Fruit fly (Drosophila melanogaster) whole organism, embryonic: ENCODE data around the gene cpx.

Experiments
- Atf6 ChIP-seq: fragments of 200-800 bp; sonication (Bioruptor generic); IDR thresholded peaks from 2 replicates; pipeline ENCODE4 v1.3.6; 2022; ENCODE audit warnings: missing biosample characterization, missing genetic modification characterization
- CG1024 ChIP-seq: fragments of 200-800 bp; sonication (Bioruptor generic); IDR thresholded peaks from 2 replicates; pipeline ENCODE4 v1.3.6; 2022; ENCODE audit warnings: missing biosample characterization, missing genetic modification characterization
- CG10267 ChIP-seq: fragments of 200-800 bp; sonication (Bioruptor generic); optimal IDR thresholded peaks from 2 replicates; lab custom pipeline; 2018; ENCODE audit warnings: missing biosample characterization, mild to moderate bottlenecking, missing genetic modification characterization, moderate library complexity
- CG12659 ChIP-seq: fragments of 200-800 bp; sonication (Bioruptor generic); optimal IDR thresholded peaks from 3 replicates; lab custom pipeline; 2017; ENCODE audit warnings: mild to moderate bottlenecking, missing biosample characterization, missing genetic modification reagents, missing genetic modification characterization
- CG13287 ChIP-seq: fragments of 200-800 bp; sonication (Bioruptor generic); IDR thresholded peaks from 2 replicates; pipeline ENCODE4 v1.3.6; 2022; ENCODE audit warnings: missing biosample characterization, missing genetic modification characterization; ENCODE audit not compliant: partially characterized antibody
- CG14860 ChIP-seq: fragments of 200-800 bp; sonication (Bioruptor generic); IDR thresholded peaks from 3 replicates; pipeline ENCODE4 v1.3.6; 2022; ENCODE audit warnings: missing biosample characterization, missing genetic modification characterization; ENCODE audit not compliant: partially characterized antibody
- CG15514 ChIP-seq: fragments of 200-800 bp; sonication (Bioruptor generic); optimal IDR thresholded peaks from 3 replicates; lab custom pipeline; 2017; ENCODE audit warnings: missing biosample characterization, missing genetic modification characterization, mild to moderate bottlenecking, moderate library complexity, missing genetic modification reagents
- CG2129 ChIP-seq: fragments of 200-800 bp; sonication (Bioruptor generic); IDR thresholded peaks from 2 replicates; pipeline ENCODE4 v1.3.6; 2022; ENCODE audit warnings: missing biosample characterization, missing genetic modification characterization; ENCODE audit not compliant: partially characterized antibody
- CG2199 ChIP-seq: fragments of 200-800 bp; sonication (Bioruptor generic); IDR thresholded peaks from 3 replicates; pipeline ENCODE4 v1.3.6; 2022; ENCODE audit warnings: missing biosample characterization, missing genetic modification characterization
- CG31388 ChIP-seq: fragments of 200-800 bp; sonication (Bioruptor generic); optimal IDR thresholded peaks from 2 replicates; lab custom pipeline; 2016; ENCODE audit warnings: missing biosample characterization, missing genetic modification characterization
- CG32767 ChIP-seq: fragments of 200-800 bp; sonication (Bioruptor generic); IDR thresholded peaks from 2 replicates; pipeline ENCODE4 v1.3.6; 2022; ENCODE audit warnings: missing biosample characterization, missing genetic modification characterization
- CG5245 ChIP-seq: fragments of 200-800 bp; sonication (Bioruptor generic); optimal IDR thresholded peaks from 3 replicates; lab custom pipeline; 2016; ENCODE audit warnings: missing biosample characterization, missing genetic modification characterization
- CG7271 ChIP-seq: fragments of 200-800 bp; sonication (Bioruptor generic); optimal IDR thresholded peaks from 2 replicates; lab custom pipeline; 2018; ENCODE audit warnings: missing biosample characterization, mild to moderate bottlenecking, missing genetic modification characterization, moderate library complexity
- CG9797 ChIP-seq: fragments of 200-800 bp; sonication (Bioruptor generic); optimal IDR thresholded peaks from 3 replicates; lab custom pipeline; 2018; ENCODE audit warnings: missing biosample characterization, mild to moderate bottlenecking, missing genetic modification characterization
- Gsc ChIP-seq: fragments of 200-800 bp; sonication (Bioruptor generic); IDR thresholded peaks from 2 replicates; pipeline ENCODE4 v1.3.6; 2022; ENCODE audit warnings: missing biosample characterization, missing genetic modification characterization
- HHEX ChIP-seq: fragments of 200-800 bp; sonication (Bioruptor generic); optimal IDR thresholded peaks from 3 replicates; lab custom pipeline; 2017; ENCODE audit warnings: missing biosample characterization, mild to moderate bottlenecking, missing genetic modification characterization, missing genetic modification reagents
- HLH4C ChIP-seq: fragments of 200-800 bp; sonication (Bioruptor generic); IDR thresholded peaks from 3 replicates; pipeline ENCODE4 v1.3.6; 2022; ENCODE audit warnings: missing biosample characterization, missing genetic modification characterization; ENCODE audit not compliant: partially characterized antibody
- HmgZ ChIP-seq: fragments of 200-800 bp; sonication (Bioruptor generic); optimal IDR thresholded peaks from 2 replicates; lab custom pipeline; 2018; ENCODE audit warnings: missing biosample characterization, mild to moderate bottlenecking, missing genetic modification characterization
- Lim3 ChIP-seq: fragments of 200-800 bp; sonication (Bioruptor generic); IDR thresholded peaks from 2 replicates; pipeline ENCODE4 v1.3.6; 2022; ENCODE audit warnings: missing biosample characterization, missing genetic modification characterization
- Opbp ChIP-seq: fragments of 200-800 bp; sonication (Bioruptor generic); IDR thresholded peaks from 3 replicates; pipeline ENCODE4 v1.3.6; 2022; ENCODE audit warnings: missing biosample characterization, missing genetic modification characterization; ENCODE audit not compliant: partially characterized antibody
- Sin3A ChIP-seq: fragments of >200 bp; optimal IDR thresholded peaks from 2 replicates; lab custom pipeline; 2018
- Six4 ChIP-seq: fragments of 200-800 bp; sonication (Bioruptor generic); optimal IDR thresholded peaks from 2 replicates; lab custom pipeline; 2016; ENCODE audit warnings: missing biosample characterization, missing genetic modification characterization
- Stat92E ChIP-seq, 3 experiments: fragments of >200 bp in 2 of 3; fragments of 200-800 bp in 1 of 3; sonication (Bioruptor generic) in 1 of 3; optimal IDR thresholded peaks; 2 replicates each; lab custom pipeline; 2017 to 2019; ENCODE audit warnings: missing biosample characterization in 3 of 3, missing genetic modification characterization in 3 of 3, mild to moderate bottlenecking in 1 of 3, moderate library complexity in 1 of 3
- Tbp ChIP-seq: fragments of >200 bp; optimal IDR thresholded peaks from 2 replicates; lab custom pipeline; 2018; ENCODE audit warnings: missing biosample characterization, missing genetic modification characterization
- Xbp1 ChIP-seq: fragments of 200-800 bp; sonication (Bioruptor generic); optimal IDR thresholded peaks from 3 replicates; lab custom pipeline; 2016; ENCODE audit warnings: missing biosample characterization, mild to moderate bottlenecking, missing genetic modification characterization
- Xrp1 ChIP-seq: fragments of 200-800 bp; sonication (Bioruptor generic); IDR thresholded peaks from 2 replicates; pipeline ENCODE4 v1.3.6; 2022; ENCODE audit warnings: missing biosample characterization, missing genetic modification characterization
- ato ChIP-seq: fragments of 200-800 bp; sonication (Bioruptor generic); IDR thresholded peaks from 2 replicates; pipeline ENCODE4 v1.3.6; 2022; ENCODE audit warnings: missing biosample characterization, missing genetic modification characterization; ENCODE audit not compliant: partially characterized antibody
- cato ChIP-seq: fragments of 200-800 bp; sonication (Bioruptor generic); optimal IDR thresholded peaks from 2 replicates; lab custom pipeline; 2016; ENCODE audit warnings: missing biosample characterization, missing genetic modification characterization, borderline replicate concordance
- caup ChIP-seq: fragments of 200-800 bp; sonication (Bioruptor generic); optimal IDR thresholded peaks from 3 replicates; lab custom pipeline; 2017; ENCODE audit warnings: missing biosample characterization, mild to moderate bottlenecking, missing genetic modification characterization, moderate library complexity; ENCODE audit not compliant: severe bottlenecking
- chn ChIP-seq: fragments of 200-800 bp; sonication (Bioruptor generic); optimal IDR thresholded peaks from 2 replicates; lab custom pipeline; 2016; ENCODE audit warnings: missing biosample characterization, missing genetic modification characterization
- crp ChIP-seq, 2 experiments: fragments of 200-800 bp; sonication (Bioruptor generic); optimal IDR thresholded peaks; 2 replicates in 1 of 2; 3 replicates in 1 of 2; lab custom pipeline; 2017; ENCODE audit warnings: missing biosample characterization in 2 of 2, missing genetic modification characterization in 2 of 2, mild to moderate bottlenecking in 1 of 2, moderate library complexity in 1 of 2
- danr ChIP-seq: fragments of 200-800 bp; sonication (Bioruptor generic); IDR thresholded peaks from 2 replicates; pipeline ENCODE4 v1.3.6; 2022; ENCODE audit warnings: missing biosample characterization, missing genetic modification characterization
- dysf ChIP-seq: fragments of 200-800 bp; sonication (Bioruptor generic); IDR thresholded peaks from 3 replicates; pipeline ENCODE4 v1.3.6; 2022; ENCODE audit warnings: missing biosample characterization, missing genetic modification characterization
- en ChIP-seq: fragments of 200-800 bp; sonication (Bioruptor generic); optimal IDR thresholded peaks from 2 replicates; lab custom pipeline; 2016; ENCODE audit warnings: missing biosample characterization, missing genetic modification characterization
- eve ChIP-seq, 2 experiments: fragments of >200 bp; optimal IDR thresholded peaks; 2 replicates each; lab custom pipeline; 2017; ENCODE audit warnings: missing biosample characterization in 2 of 2, missing genetic modification characterization in 2 of 2
- grn ChIP-seq: fragments of 200-800 bp; sonication (Bioruptor generic); optimal IDR thresholded peaks from 3 replicates; lab custom pipeline; 2017; ENCODE audit warnings: missing biosample characterization, missing genetic modification characterization
- hbn ChIP-seq: fragments of 200-800 bp; sonication (Bioruptor generic); IDR thresholded peaks from 2 replicates; pipeline ENCODE4 v1.3.6; 2022; ENCODE audit warnings: missing biosample characterization, missing genetic modification characterization; ENCODE audit not compliant: partially characterized antibody
- inv ChIP-seq: fragments of 200-800 bp; sonication (Bioruptor generic); IDR thresholded peaks from 2 replicates; pipeline ENCODE4 v1.3.6; 2022; ENCODE audit warnings: missing biosample characterization, missing genetic modification characterization; ENCODE audit not compliant: partially characterized antibody
- lab ChIP-seq: fragments of 200-800 bp; sonication (Bioruptor generic); optimal IDR thresholded peaks from 3 replicates; lab custom pipeline; 2017; ENCODE audit warnings: missing biosample characterization, missing genetic modification characterization, mild to moderate bottlenecking, moderate library complexity, missing genetic modification reagents
- nerfin-2 ChIP-seq: fragments of 200-800 bp; sonication (Bioruptor generic); IDR thresholded peaks from 2 replicates; pipeline ENCODE4 v1.3.6; 2022; ENCODE audit warnings: missing biosample characterization, missing genetic modification characterization; ENCODE audit not compliant: partially characterized antibody
- odd ChIP-seq: fragments of 200-800 bp; sonication (Bioruptor generic); optimal IDR thresholded peaks from 2 replicates; lab custom pipeline; 2017; ENCODE audit warnings: missing biosample characterization, mild to moderate bottlenecking, missing genetic modification characterization
- otp ChIP-seq: fragments of 200-800 bp; sonication (Bioruptor generic); IDR thresholded peaks from 3 replicates; pipeline ENCODE4, ENCODE4 v1.3.6; 2022; ENCODE audit warnings: missing biosample characterization, missing genetic modification characterization
- slbo ChIP-seq: fragments of 200-800 bp; sonication (Bioruptor generic); IDR thresholded peaks from 2 replicates; pipeline ENCODE4 v1.3.6; 2022; ENCODE audit warnings: missing biosample characterization, missing genetic modification characterization
- sna ChIP-seq: fragments of 200-800 bp; sonication (Bioruptor generic); IDR thresholded peaks from 2 replicates; pipeline ENCODE4 v1.3.6; 2022; ENCODE audit warnings: missing biosample characterization, missing genetic modification characterization; ENCODE audit not compliant: partially characterized antibody
- so ChIP-seq: fragments of 200-800 bp; sonication (Bioruptor generic); IDR thresholded peaks from 3 replicates; pipeline ENCODE4 v1.3.6; 2022; ENCODE audit warnings: missing biosample characterization, missing genetic modification characterization
- trh ChIP-seq: fragments of 200-800 bp; sonication (Bioruptor generic); optimal IDR thresholded peaks from 2 replicates; lab custom pipeline; 2016; ENCODE audit warnings: missing biosample characterization, missing genetic modification characterization
- vfl ChIP-seq: fragments of 200-800 bp; sonication (Bioruptor generic); optimal IDR thresholded peaks from 2 replicates; lab custom pipeline; 2016; ENCODE audit warnings: missing biosample characterization, missing genetic modification characterization
- zen ChIP-seq: fragments of 200-800 bp; sonication (Bioruptor generic); optimal IDR thresholded peaks from 3 replicates; lab custom pipeline; 2018; ENCODE audit warnings: missing biosample characterization, mild to moderate bottlenecking, missing genetic modification characterization, moderate library complexity

cpx gene

DNA sequence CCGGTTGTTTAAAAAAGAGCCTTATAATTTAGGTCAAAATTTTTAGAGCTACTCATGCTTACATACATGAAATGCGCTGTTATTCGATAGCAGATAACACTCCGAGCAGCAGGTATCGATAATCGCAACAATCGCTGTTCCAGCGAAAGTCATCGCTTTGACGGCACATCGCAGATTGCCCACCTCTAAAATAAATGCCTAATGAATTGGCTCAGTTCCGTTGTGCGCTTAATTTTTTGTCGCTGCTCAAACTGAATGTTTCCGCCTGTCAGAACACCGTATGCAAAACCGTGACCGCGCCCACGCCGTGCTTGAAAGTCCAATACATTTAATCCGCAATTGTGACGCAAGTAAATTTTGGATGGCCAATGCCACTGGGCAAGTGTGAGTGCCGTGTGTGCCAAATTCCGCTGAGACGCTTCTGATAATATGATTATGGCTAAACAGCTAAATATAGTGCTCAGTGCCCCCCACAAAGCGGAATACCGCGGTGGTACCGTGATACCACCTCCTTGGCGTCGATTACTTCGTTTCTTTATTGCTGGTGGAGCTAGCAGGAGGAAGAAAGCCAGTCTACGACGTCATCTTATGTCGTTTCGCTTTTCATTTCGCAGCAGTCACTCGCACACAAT lies 39.6 kb downstream of the cpx start, which contains the start of gene CG9795 (continued):
- TF ChIP-seq CG32767 (GFP tag; lab: Robert Waterston, UW) (peak; percentile 53; the same call in 1 of the 2 replicates), Atf6 (GFP tag; lab: Robert Waterston, UW) (peak; percentile 46; the same call in 1 of the 2 replicates), caup (GFP tag; lab: Kevin White, UChicago) (peak; percentile 46), Stat92E (GFP tag; optimal IDR thresholded peaks at IDR 0.05; lab: Kevin White, UChicago) (peak in 1 of 3 experiments; percentile 61), CG7271 (tag; lab: Kevin White, UChicago) (no peak), odd (GFP tag; lab: Kevin White, UChicago) (peak; percentile 42), en (GFP tag; lab: Kevin White, UChicago) (peak; percentile 17), sna (GFP tag; lab: Robert Waterston, UW) (peak; percentile 89), CG1024 (GFP tag; lab: Robert Waterston, UW) (no peak), dysf (GFP tag; lab: Robert Waterston, UW) (no peak; the same call in 2 of the 3 replicates), Sin3A (peak; percentile 20), so (GFP tag; lab: Robert Waterston, UW) (no peak), Tbp (GFP tag; lab: Kevin White, UChicago) (no peak), CG10267 (tag; lab: Kevin White, UChicago) (peak; percentile 38), CG2199 (peak; percentile 83), CG5245 (GFP tag; lab: Kevin White, UChicago) (no peak), HmgZ (tag; lab: Kevin White, UChicago) (peak; percentile 54), grn (no peak), CG13287 (peak; percentile 90), Six4 (GFP tag; lab: Kevin White, UChicago) (no peak), CG31388 (GFP tag; lab: Kevin White, UChicago) (no peak), slbo (peak; percentile 50; the same call in 1 of the 2 replicates), lab (GFP tag; lab: Kevin White, UChicago) (no peak), zen (tag; lab: Kevin White, UChicago) (peak; percentile 42), cato (GFP tag; lab: Kevin White, UChicago) (no peak), ato (peak; percentile 93), trh (GFP tag; lab: Kevin White, UChicago) (no peak), HLH4C (peak; percentile 97), vfl (GFP tag; lab: Kevin White, UChicago) (peak; percentile 25), CG15514 (peak; percentile 84), Xbp1 (GFP tag; lab: Kevin White, UChicago) (peak; percentile 16), eve (GFP tag; optimal IDR thresholded peaks at IDR 0.05; lab: Kevin White, UChicago) (no peak), Lim3 (GFP tag; lab: Robert Waterston, UW) (no peak), HHEX (GFP tag; lab: Kevin White, UChicago) (peak; percentile 6), CG12659 (GFP tag; lab: Kevin White, UChicago) (peak; percentile 76), Opbp (GFP tag; lab: Robert Waterston, UW) (peak; percentile 92), crp (GFP tag; optimal IDR thresholded peaks at IDR 0.05; lab: Kevin White, UChicago) (no peak), hbn (GFP tag; lab: Robert Waterston, UW) (peak; percentile 79), chn (GFP tag; lab: Kevin White, UChicago) (no peak), CG14860 (GFP tag; lab: Robert Waterston, UW) (peak; percentile 94), inv (GFP tag; lab: Robert Waterston, UW) (peak; percentile 79), otp (GFP tag; lab: Robert Waterston, UW) (0 out of 3 replicates have a peak, but pooled peaks have one; percentile 56), CG9797 (peak; percentile 22), CG2129 (GFP tag; lab: Robert Waterston, UW) (peak; percentile 49), danr (GFP tag; lab: Robert Waterston, UW) (no peak), nerfin-2 (GFP tag; lab: Robert Waterston, UW) (peak; percentile 95), Xrp1 (peak; percentile 19; the same call in 1 of the 2 replicates), Gsc (GFP tag; lab: Robert Waterston, UW) (no peak)
